Fruit fly (Drosophila melanogaster) whole organism, wandering third instar larva: ENCODE data around the gene CG34462.
A peak's percentile ranks its signal among the peaks of the same experiment; 100 is the strongest.

Experiments used
- Abd-B ChIP-seq: fragments of >200 bp; optimal IDR thresholded peaks from 2 replicates; lab custom pipeline; 2017; ENCODE audit warnings: missing biosample characterization, missing genetic modification characterization
- CG32264 ChIP-seq: fragments of 200-800 bp; sonication (Bioruptor generic); optimal IDR thresholded peaks from 2 replicates; lab custom pipeline; 2016; ENCODE audit warnings: missing biosample characterization, missing genetic modification characterization
- CG9705 ChIP-seq: fragments of 200-800 bp; sonication (Bioruptor generic); optimal IDR thresholded peaks from 2 replicates; lab custom pipeline; 2018; ENCODE audit warnings: missing biosample characterization, mild to moderate bottlenecking, missing genetic modification characterization
- CrebA ChIP-seq: fragments of 200-800 bp; sonication (Bioruptor generic); optimal IDR thresholded peaks from 2 replicates; lab custom pipeline; 2016; ENCODE audit warnings: missing biosample characterization, mild to moderate bottlenecking, missing genetic modification characterization, borderline replicate concordance
- Dfd ChIP-seq: fragments of >200 bp; optimal IDR thresholded peaks from 2 replicates; lab custom pipeline; 2017; ENCODE audit warnings: missing biosample characterization, missing genetic modification characterization
- Dif ChIP-seq: fragments of 200-275, 200-300 bp; sonication (Bioruptor generic); optimal IDR thresholded peaks from 2 replicates; lab custom pipeline; 2018; ENCODE audit warnings: missing biosample characterization, missing genetic modification characterization; ENCODE audit not compliant: partially characterized antibody
- GATAd ChIP-seq: sonication (Bioruptor generic); optimal IDR thresholded peaks from 2 replicates; lab custom pipeline; 2016; ENCODE audit warnings: missing biosample characterization, missing genetic modification characterization
- HLH106 ChIP-seq: fragments of 200-800 bp; optimal IDR thresholded peaks from 3 replicates; lab custom pipeline; 2019; ENCODE audit warnings: missing biosample characterization, mild to moderate bottlenecking, missing genetic modification characterization, moderate library complexity
- Hnf4 ChIP-seq: fragments of 200-800 bp; sonication (Bioruptor generic); optimal IDR thresholded peaks from 2 replicates; lab custom pipeline; 2016; ENCODE audit warnings: missing biosample characterization, mild to moderate bottlenecking, missing genetic modification characterization
- Hr78 ChIP-seq: fragments of >200 bp; optimal IDR thresholded peaks from 2 replicates; lab custom pipeline; 2017; ENCODE audit warnings: missing biosample characterization, missing genetic modification characterization
- Hr83 ChIP-seq: fragments of 200-300 bp; sonication (Bioruptor generic); optimal IDR thresholded peaks from 2 replicates; lab custom pipeline; 2016; ENCODE audit warnings: missing biosample characterization, mild to moderate bottlenecking, missing genetic modification characterization, moderate library complexity; ENCODE audit not compliant: poor library complexity, severe bottlenecking
- Jra ChIP-seq: sonication (Bioruptor generic); optimal IDR thresholded peaks from 2 replicates; lab custom pipeline; 2016; ENCODE audit warnings: missing biosample characterization, missing genetic modification characterization
- Mio ChIP-seq: sonication (Bioruptor generic); optimal IDR thresholded peaks from 2 replicates; lab custom pipeline; 2016; ENCODE audit warnings: missing biosample characterization, missing genetic modification characterization
- Myc ChIP-seq: fragments of >200 bp; optimal IDR thresholded peaks from 2 replicates; lab custom pipeline; 2017
- N ChIP-seq: fragments of >200 bp; optimal IDR thresholded peaks from 2 replicates; lab custom pipeline; 2018; ENCODE audit warnings: missing biosample characterization, missing external identifiers, missing genetic modification characterization
- OdsH ChIP-seq: fragments of 200-800 bp; sonication (Bioruptor generic); optimal IDR thresholded peaks from 2 replicates; lab custom pipeline; 2016; ENCODE audit warnings: missing biosample characterization, mild to moderate bottlenecking, missing genetic modification characterization
- Rel ChIP-seq, 2 experiments: fragments of 200-800 bp; sonication (Bioruptor generic) in 1 of 2; optimal IDR thresholded peaks; 2 replicates in 1 of 2; 3 replicates in 1 of 2; lab custom pipeline; 2016 to 2019; ENCODE audit warnings: mild to moderate bottlenecking in 2 of 2, missing biosample characterization in 2 of 2, missing genetic modification characterization in 2 of 2, moderate library complexity in 1 of 2
- Sp1 ChIP-seq: fragments of 200-800 bp; sonication (Bioruptor generic); optimal IDR thresholded peaks from 3 replicates; lab custom pipeline; 2019; ENCODE audit warnings: missing biosample characterization, mild to moderate bottlenecking, missing genetic modification characterization, moderate library complexity
- Vsx2 ChIP-seq: fragments of 200-300, 225-300 bp; sonication (Bioruptor generic); optimal IDR thresholded peaks from 2 replicates; lab custom pipeline; 2018; ENCODE audit warnings: missing biosample characterization, missing genetic modification characterization; ENCODE audit not compliant: partially characterized antibody
- br ChIP-seq: fragments of 200-800 bp; sonication (Bioruptor generic); optimal IDR thresholded peaks from 2 replicates; lab custom pipeline; 2016; ENCODE audit warnings: missing biosample characterization, missing genetic modification characterization
- brk ChIP-seq: fragments of 200-800 bp; sonication (Bioruptor generic); optimal IDR thresholded peaks from 2 replicates; lab custom pipeline; 2016; ENCODE audit warnings: missing biosample characterization, mild to moderate bottlenecking, missing genetic modification characterization
- dl ChIP-seq, 2 experiments: fragments of 175-275, 200-275 bp in 1 of 2; fragments of 200-275 bp in 1 of 2; sonication (Bioruptor generic); optimal IDR thresholded peaks; lab custom pipeline; 2018; ENCODE audit warnings: mild to moderate bottlenecking in 2 of 2, missing biosample characterization in 2 of 2, missing genetic modification characterization in 2 of 2, moderate library complexity in 2 of 2; ENCODE audit not compliant: partially characterized antibody in 2 of 2, insufficient read depth in 1 of 2
- dmrt93B ChIP-seq: fragments of 200-800 bp; sonication (Bioruptor generic); optimal IDR thresholded peaks from 2 replicates; lab custom pipeline; 2018; ENCODE audit warnings: missing biosample characterization, mild to moderate bottlenecking, missing genetic modification characterization
- dsf ChIP-seq: sonication (Bioruptor generic); optimal IDR thresholded peaks from 2 replicates; lab custom pipeline; 2016; ENCODE audit warnings: missing biosample characterization, missing genetic modification characterization, borderline replicate concordance
- ey ChIP-seq: fragments of 200-800 bp; sonication (Bioruptor generic); optimal IDR thresholded peaks from 2 replicates; lab custom pipeline; 2016; ENCODE audit warnings: missing biosample characterization, missing genetic modification characterization
- foxo ChIP-seq, 2 experiments: fragments of 200-800 bp; sonication (Bioruptor generic); optimal IDR thresholded peaks; 2 replicates in 1 of 2; 3 replicates in 1 of 2; lab custom pipeline; 2016 to 2017; ENCODE audit warnings: missing biosample characterization in 2 of 2, missing genetic modification characterization in 2 of 2
- fru ChIP-seq: fragments of 200-800 bp; sonication (Bioruptor generic); optimal IDR thresholded peaks from 3 replicates; lab custom pipeline; 2016; ENCODE audit warnings: missing biosample characterization, mild to moderate bottlenecking, missing genetic modification characterization
- h ChIP-seq: fragments of 200-800 bp; sonication (Bioruptor generic); optimal IDR thresholded peaks from 3 replicates; lab custom pipeline; 2016; ENCODE audit warnings: missing biosample characterization, mild to moderate bottlenecking, missing genetic modification characterization
- jim ChIP-seq: fragments of 175-275, 200-325 bp; sonication (Bioruptor generic); optimal IDR thresholded peaks from 2 replicates; lab custom pipeline; 2016; ENCODE audit warnings: missing biosample characterization, mild to moderate bottlenecking, missing genetic modification characterization
- lola ChIP-seq: fragments of >200 bp; optimal IDR thresholded peaks from 2 replicates; lab custom pipeline; 2017; ENCODE audit warnings: missing biosample characterization, missing genetic modification characterization
- pan ChIP-seq: fragments of >200 bp; optimal IDR thresholded peaks from 2 replicates; lab custom pipeline; 2017
- psq ChIP-seq: fragments of 200-800 bp; sonication (Bioruptor generic); optimal IDR thresholded peaks from 3 replicates; lab custom pipeline; 2017; ENCODE audit warnings: missing biosample characterization, mild to moderate bottlenecking, missing genetic modification characterization, moderate library complexity
- rgr ChIP-seq: fragments of 200-800 bp; sonication (Bioruptor generic); optimal IDR thresholded peaks from 3 replicates; lab custom pipeline; 2016; ENCODE audit warnings: missing biosample characterization, mild to moderate bottlenecking, missing genetic modification characterization
- sage ChIP-seq: fragments of 200-800 bp; sonication (Bioruptor generic); optimal IDR thresholded peaks from 2 replicates; lab custom pipeline; 2016; ENCODE audit warnings: missing biosample characterization, mild to moderate bottlenecking, missing genetic modification characterization
- sv ChIP-seq: fragments of 200-800 bp; sonication (Bioruptor generic); optimal IDR thresholded peaks from 3 replicates; lab custom pipeline; 2016; ENCODE audit warnings: missing biosample characterization, missing genetic modification characterization
- tai ChIP-seq: sonication (Bioruptor generic); optimal IDR thresholded peaks from 2 replicates; lab custom pipeline; 2016; ENCODE audit warnings: missing biosample characterization, missing genetic modification characterization
- usp ChIP-seq: fragments of >200 bp; optimal IDR thresholded peaks from 2 replicates; lab custom pipeline; 2017; ENCODE audit warnings: missing biosample characterization, missing genetic modification characterization
- woc ChIP-seq: sonication (Bioruptor generic); optimal IDR thresholded peaks from 2 replicates; lab custom pipeline; 2016; ENCODE audit warnings: missing biosample characterization, mild to moderate bottlenecking, missing genetic modification characterization

Gene CG34462

dm6 chr3L:8338921-8339320 lies 10.5 kb downstream of the CG34462 start, which contains the start of gene Pex2:
Gene Pex2, plus strand, starts transcription at chr3L:8339051.
- TF ChIP-seq Myc (lab: Kevin White, UChicago) (no peak), sage (GFP tag; lab: Kevin White, UChicago) (peak; percentile 33), fru (GFP tag; lab: Kevin White, UChicago) (peak; percentile 34), OdsH (GFP tag; lab: Kevin White, UChicago) (peak; percentile 21), Hnf4 (GFP tag; lab: Kevin White, UChicago) (peak; percentile 75), HLH106 (tag; lab: Kevin White, UChicago) (peak; percentile 9), Hr83 (GFP tag; lab: Kevin White, UChicago) (no peak), sv (GFP tag; lab: Kevin White, UChicago) (no peak), Jra (GFP tag; lab: Kevin White, UChicago) (peak; percentile 9), Rel (GFP tag; optimal IDR thresholded peaks at IDR 0.05; lab: Kevin White, UChicago) (no peak), Rel (tag; optimal IDR thresholded peaks at IDR 0.05; lab: Kevin White, UChicago) (no peak), psq (GFP tag; lab: Kevin White, UChicago) (peak; percentile 22), brk (GFP tag; lab: Kevin White, UChicago) (peak; percentile 60), GATAd (GFP tag; lab: Kevin White, UChicago) (peak; percentile 30)

dm6 chr3L:8340264-8341095 lies 12.1 kb downstream of the CG34462 start, which contains the start of the genes Prim1 and CG7083:
Gene Prim1, plus strand, starts transcription at chr3L:8340314.
Gene CG7083, plus strand, starts transcription at chr3L:8340785.
- TF ChIP-seq CG9705 (GFP tag; lab: Kevin White, UChicago) (peak; percentile 55), sage (GFP tag; lab: Kevin White, UChicago) (peak; percentile 34), OdsH (GFP tag; lab: Kevin White, UChicago) (peak; percentile 61), woc (GFP tag; lab: Kevin White, UChicago) (peak; percentile 47), dmrt93B (GFP tag; lab: Kevin White, UChicago) (no peak), Rel (GFP tag; optimal IDR thresholded peaks at IDR 0.05; lab: Kevin White, UChicago) (no peak), Rel (tag; optimal IDR thresholded peaks at IDR 0.05; lab: Kevin White, UChicago) (peak; percentile 96), Dfd (GFP tag; lab: Kevin White, UChicago) (no peak), CG32264 (GFP tag; lab: Kevin White, UChicago) (no peak), dsf (GFP tag; lab: Kevin White, UChicago) (peak; percentile 60), pan (lab: Kevin White, UChicago) (no peak), Jra (GFP tag; lab: Kevin White, UChicago) (peak; percentile 34), Myc (lab: Kevin White, UChicago) (peak; percentile 21), Mio (GFP tag; lab: Kevin White, UChicago) (no peak), CrebA (GFP tag; lab: Kevin White, UChicago) (no peak), GATAd (GFP tag; lab: Kevin White, UChicago) (peak; percentile 38), jim (no peak), usp (GFP tag; lab: Kevin White, UChicago) (no peak), psq (GFP tag; lab: Kevin White, UChicago) (peak; percentile 49), Hr78 (GFP tag; lab: Kevin White, UChicago) (no peak), Dif (no peak), brk (GFP tag; lab: Kevin White, UChicago) (no peak), br (GFP tag; lab: Kevin White, UChicago) (peak; percentile 71), foxo (GFP tag; optimal IDR thresholded peaks at IDR 0.05; lab: Kevin White, UChicago) (peak in 1 of 2 experiments; percentile 66), fru (GFP tag; lab: Kevin White, UChicago) (peak; percentile 83), tai (GFP tag; lab: Kevin White, UChicago) (no peak), sv (GFP tag; lab: Kevin White, UChicago) (peak; percentile 42), rgr (GFP tag; lab: Kevin White, UChicago) (peak; percentile 72), N (no peak), ey (GFP tag; lab: Kevin White, UChicago) (peak; percentile 65), dl (GFP tag; optimal IDR thresholded peaks at IDR 0.05; lab: Kevin White, UChicago; ENCODE audit: insufficient read depth in 1 of 2, partially characterized antibody in 2 of 2) (no peak), h (peak; percentile 75), Abd-B (GFP tag; lab: Kevin White, UChicago) (no peak), Sp1 (GFP tag; lab: Kevin White, UChicago) (peak; percentile 43), Vsx2 (GFP tag; lab: Kevin White, UChicago) (no peak), Hnf4 (GFP tag; lab: Kevin White, UChicago) (peak; percentile 67), lola (GFP tag; lab: Kevin White, UChicago) (no peak), Hr83 (GFP tag; lab: Kevin White, UChicago) (peak; percentile 21), HLH106 (tag; lab: Kevin White, UChicago) (peak; percentile 67)
